Worm (Caenorhabditis elegans) whole organism, L4 larva: ENCODE data around the gene cyp-35A3.

Experiments
- ama-1 ChIP-seq: fragments of 150-350 bp; optimal IDR thresholded peaks from 2 replicates; lab custom pipeline; 2014; ENCODE audit warnings: inconsistent platforms, mixed read lengths
- attf-4 ChIP-seq: sonication (generic microtip); optimal IDR thresholded peaks from 3 replicates; lab custom pipeline; 2017; ENCODE audit warnings: missing biosample characterization, missing genetic modification characterization
- duxl-1 ChIP-seq: sonication (generic microtip); optimal IDR thresholded peaks from 2 replicates; lab custom pipeline; 2016; ENCODE audit warnings: mild to moderate bottlenecking, missing genetic modification characterization, moderate library complexity, missing compliant biosample characterization; ENCODE audit not compliant: poor library complexity
- fos-1 ChIP-seq: fragments of 150-350 bp; optimal IDR thresholded peaks from 2 replicates; lab custom pipeline; 2014; ENCODE audit warnings: missing biosample characterization, missing genetic modification characterization
- hif-1 ChIP-seq, 2 experiments: sonication (generic microtip); optimal IDR thresholded peaks; 2 replicates each; lab custom pipeline; 2016 to 2017; ENCODE audit warnings: missing compliant biosample characterization in 2 of 2, missing genetic modification characterization in 2 of 2, missing genetic modification reagents in 2 of 2, missing genotype in 2 of 2, mild to moderate bottlenecking in 1 of 2
- nhr-237 ChIP-seq: sonication (generic microtip); optimal IDR thresholded peaks from 2 replicates; lab custom pipeline; 2017; ENCODE audit warnings: missing biosample characterization, missing genetic modification characterization
- nhr-28 ChIP-seq: fragments of 150-350 bp; optimal IDR thresholded peaks from 2 replicates; lab custom pipeline; 2014; ENCODE audit warnings: missing biosample characterization, missing genetic modification characterization
- snpc-4 ChIP-seq: fragments of 150-350 bp; optimal IDR thresholded peaks from 2 replicates; lab custom pipeline; 2014; ENCODE audit warnings: missing biosample characterization, missing genetic modification characterization
- spr-1 ChIP-seq: sonication (generic microtip); optimal IDR thresholded peaks from 2 replicates; lab custom pipeline; 2016; ENCODE audit warnings: mild to moderate bottlenecking, missing genetic modification characterization, missing compliant biosample characterization
- tag-97 ChIP-seq: fragments of 200-800 bp; sonication (Bioruptor generic); IDR thresholded peaks from 2 replicates; pipeline ENCODE4 v1.3.6; 2022; ENCODE audit warnings: missing genetic modification characterization, missing compliant biosample characterization

DNA sequence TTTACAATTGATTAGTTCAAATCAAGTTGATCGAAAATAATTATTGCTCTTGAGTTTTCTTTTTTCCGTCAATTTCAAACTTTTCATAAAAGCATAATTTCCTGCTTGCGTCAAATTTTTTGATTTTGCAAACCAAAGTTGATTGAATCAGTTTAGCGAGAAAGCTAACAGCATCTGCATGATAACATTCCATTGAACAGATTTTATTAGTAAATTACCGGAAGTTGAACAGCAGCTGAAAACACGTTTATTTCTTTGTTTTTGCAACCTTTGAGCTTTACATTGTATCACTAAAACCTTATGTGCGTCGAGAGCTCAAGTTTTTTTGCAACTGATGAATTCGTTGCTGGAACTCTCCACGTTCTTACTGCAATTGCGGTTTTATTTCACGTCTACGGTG lies 25.1 kb downstream of the cyp-35A3 start, which contains the start of gene srh-169:
- TF ChIP-seq hif-1 (tag; optimal IDR thresholded peaks at IDR 0.05; lab: Kevin White, UChicago) (no peak), snpc-4 (tag; lab: Kevin White, UChicago) (no peak), spr-1 (tag; lab: Kevin White, UChicago) (no peak), nhr-237 (tag; lab: Kevin White, UChicago) (no peak), tag-97 (GFP tag; lab: Robert Waterston, UW) (no peak), duxl-1 (tag; lab: Kevin White, UChicago) (no peak), nhr-28 (tag; lab: Kevin White, UChicago) (no peak), fos-1 (tag; lab: Kevin White, UChicago) (no peak), ama-1 (lab: Kevin White, UChicago) (no peak), attf-4 (tag; lab: Kevin White, UChicago) (no peak)
